Fruit fly (Drosophila melanogaster): Measurements from ENCODE around the gene CG10183.
A peak's percentile ranks its signal among the peaks of the same experiment; 100 is the strongest.

The CG10183 gene

DNA sequence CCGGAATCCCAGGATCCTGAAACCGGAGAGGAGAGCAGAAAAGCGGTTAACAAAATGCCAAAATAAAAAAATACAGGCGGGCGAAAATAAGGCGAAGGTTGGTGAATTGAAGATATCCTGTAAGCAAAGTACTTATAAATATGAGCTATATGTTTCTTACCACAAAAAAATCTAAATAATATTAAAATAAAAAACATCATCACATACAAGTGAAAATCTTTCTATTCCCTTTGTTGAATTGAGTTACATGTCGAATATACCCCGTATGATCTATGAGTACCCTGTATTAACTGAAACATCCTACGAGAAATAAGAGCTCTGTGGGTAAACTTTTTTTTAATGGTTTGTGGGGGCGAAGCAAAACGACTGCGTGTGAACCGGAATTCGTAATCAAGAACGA is 13.3 kb upstream of the CG10183 start (continued):
- TF ChIP-seq abd-A (tag; optimal IDR thresholded peaks at IDR 0.05) (no peak), Nf-YA (GFP tag; IDR thresholded peaks at IDR 0.05) (no peak), Sry-β (GFP tag; optimal IDR thresholded peaks at IDR 0.05) (no peak), MBD-R2 (GFP tag; IDR thresholded peaks at IDR 0.05) (no peak), CG11456 (GFP tag; IDR thresholded peaks at IDR 0.05) (no peak), CG13287 (GFP tag; IDR thresholded peaks at IDR 0.05; ENCODE audit: partially characterized antibody) (no peak), Asciz (GFP tag; optimal IDR thresholded peaks at IDR 0.05) (no peak), Chrac-16 (GFP tag; optimal IDR thresholded peaks at IDR 0.05) (peak; percentile 5), gsb-n (tag; optimal IDR thresholded peaks at IDR 0.05) (no peak), CG10654 (GFP tag; optimal IDR thresholded peaks at IDR 0.05) (no peak), cwo (GFP tag; optimal IDR thresholded peaks at IDR 0.05) (peak; percentile 28), CG3995 (GFP tag; optimal IDR thresholded peaks at IDR 0.05) (no peak), tll (GFP tag; optimal IDR thresholded peaks at IDR 0.05) (no peak), CG3838 (GFP tag; optimal IDR thresholded peaks at IDR 0.05) (no peak), ftz-f1 (GFP tag; optimal IDR thresholded peaks at IDR 0.05) (no peak), CG8924 (tag; optimal IDR thresholded peaks at IDR 0.05) (no peak), fd64A (GFP tag; optimal IDR thresholded peaks at IDR 0.05) (no peak), lov (optimal IDR thresholded peaks at IDR 0.05) (no peak), lov (GFP tag; IDR thresholded peaks at IDR 0.05) (no peak), Doc3 (GFP tag; IDR thresholded peaks at IDR 0.05; ENCODE audit: partially characterized antibody) (no peak), ranshi (GFP tag; IDR thresholded peaks at IDR 0.05) (0 out of 2 replicates have a peak, but pooled peaks have one; percentile 35), CG3281 (GFP tag; optimal IDR thresholded peaks at IDR 0.05) (peak; percentile 40), amos (GFP tag; IDR thresholded peaks at IDR 0.05; ENCODE audit: partially characterized antibody) (no peak), bowl (GFP tag; IDR thresholded peaks at IDR 0.05) (no peak), CG12391 (tag; optimal IDR thresholded peaks at IDR 0.05) (no peak), CG15696 (tag; optimal IDR thresholded peaks at IDR 0.05) (no peak), Ets65A (GFP tag) (no peak), Stat92E (GFP tag; optimal IDR thresholded peaks at IDR 0.05) (no peak), Pdp1 (GFP tag; optimal IDR thresholded peaks at IDR 0.05) (no peak), CG6272 (GFP tag; IDR thresholded peaks at IDR 0.05) (no peak), bigmax (GFP tag; optimal IDR thresholded peaks at IDR 0.05) (no peak), Antp (GFP tag; optimal IDR thresholded peaks at IDR 0.05) (no peak), cas (GFP tag; IDR thresholded peaks at IDR 0.05) (no peak), HLH3B (GFP tag; IDR thresholded peaks at IDR 0.05) (peak; percentile 35; the same call in 1 of the 2 replicates), ind (GFP tag; optimal IDR thresholded peaks at IDR 0.05) (peak; percentile 24), CG9727 (GFP tag; optimal IDR thresholded peaks at IDR 0.05) (peak; percentile 19), hth (optimal IDR thresholded peaks at IDR 0.05) (no peak), CG43689 (GFP tag; IDR thresholded peaks at IDR 0.05) (no peak), Camta (GFP tag; optimal IDR thresholded peaks at IDR 0.05) (no peak), Ravus (GFP tag; IDR thresholded peaks at IDR 0.05) (0 out of 2 replicates have a peak, but pooled peaks have one; percentile 8), CG2889 (GFP tag; IDR thresholded peaks at IDR 0.05) (no peak), Vsx1 (GFP tag; optimal IDR thresholded peaks at IDR 0.05) (no peak), trem (tag; optimal IDR thresholded peaks at IDR 0.05) (no peak), CG31224 (GFP tag; IDR thresholded peaks at IDR 0.05) (no peak), Taf1 (GFP tag; IDR thresholded peaks at IDR 0.05) (0 out of 2 replicates have a peak, but pooled peaks have one; percentile 14), NC2β (GFP tag; optimal IDR thresholded peaks at IDR 0.05) (no peak), CG13123 (GFP tag; optimal IDR thresholded peaks at IDR 0.05) (no peak), CG10543 (GFP tag; optimal IDR thresholded peaks at IDR 0.05) (no peak), Awh (GFP tag; IDR thresholded peaks at IDR 0.05) (no peak), CG8388 (GFP tag; optimal IDR thresholded peaks at IDR 0.05) (no peak), CG12071 (GFP tag; optimal IDR thresholded peaks at IDR 0.05) (no peak), Hand (GFP tag; optimal IDR thresholded peaks at IDR 0.05) (peak; percentile 24)

All from whole organism, embryonic.